Fruit fly (Drosophila melanogaster) Kc167 (cell line): Measurements from ENCODE around the gene CG11322.

Source experiments
- Myc ChIP-seq: fragments of >200 bp; optimal IDR thresholded peaks from 2 replicates; lab custom pipeline; 2017; ENCODE audit warnings: missing external identifiers
- Sin3A ChIP-seq: fragments of >200 bp; optimal IDR thresholded peaks from 2 replicates; lab custom pipeline; 2018; ENCODE audit warnings: missing external identifiers
- h ChIP-seq: fragments of >200 bp; optimal IDR thresholded peaks from 3 replicates; lab custom pipeline; 2018; ENCODE audit warnings: missing external identifiers
- insv ChIP-seq: fragments of >200 bp; optimal IDR thresholded peaks from 3 replicates; lab custom pipeline; 2018; ENCODE audit warnings: missing external identifiers
- psq ChIP-seq: fragments of >200 bp; optimal IDR thresholded peaks from 2 replicates; lab custom pipeline; 2017; ENCODE audit warnings: missing external identifiers
- ttk ChIP-seq: sonication (Bioruptor generic); optimal IDR thresholded peaks from 2 replicates; lab custom pipeline; 2017; ENCODE audit warnings: missing external identifiers

- TF ChIP-seq Myc, result no peak
- no peak for TF ChIP-seq h (lab: Kevin White, UChicago)
- no peak for TF ChIP-seq Sin3A (lab: Kevin White, UChicago)
- no peak for TF ChIP-seq ttk (lab: Kevin White, UChicago)
- TF ChIP-seq insv (lab: Kevin White, UChicago), result no peak
- TF ChIP-seq psq, result no peak
These were observed 36.3 kb downstream of the CG11322 start, which contains the start of gene homer for dm6 chr2L:6722822-6723749.
